Fruit fly (Drosophila melanogaster): ENCODE results near the gene SdicB.

Gene SdicB

DNA sequence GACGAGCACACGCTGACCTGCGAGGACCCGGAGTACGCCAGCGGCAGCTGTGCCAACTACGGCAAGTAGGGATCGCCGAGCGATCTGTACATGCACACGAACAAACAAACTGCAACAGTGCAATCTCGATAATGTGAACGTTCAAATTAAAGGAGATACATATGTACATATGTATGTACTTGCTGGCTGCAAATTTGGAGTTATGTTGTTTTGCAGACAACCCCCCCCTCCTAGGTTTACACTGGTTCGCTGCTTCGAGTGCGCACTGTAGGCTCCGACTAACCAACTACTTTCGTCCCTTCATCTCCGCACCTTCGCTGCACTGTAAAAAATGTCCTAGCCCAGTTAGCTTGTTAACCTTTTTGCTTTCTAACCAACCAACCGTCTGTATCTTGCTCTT is 38.3 kb upstream of the SdicB start:
- TF ChIP-seq kay (GFP tag; ENCODE audit: borderline replicate concordance) (no peak), Mnt (GFP tag; optimal IDR thresholded peaks at IDR 0.05) (no peak), CG7045 (GFP tag; optimal IDR thresholded peaks at IDR 0.05) (no peak), pad (GFP tag; optimal IDR thresholded peaks at IDR 0.05) (no peak), CG7101 (tag; optimal IDR thresholded peaks at IDR 0.05) (no peak), tj (GFP tag; optimal IDR thresholded peaks at IDR 0.05) (no peak), bab1 (GFP tag; optimal IDR thresholded peaks at IDR 0.05) (no peak), toe (GFP tag; optimal IDR thresholded peaks at IDR 0.05) (no peak), Crg-1 (GFP tag; optimal IDR thresholded peaks at IDR 0.05) (no peak), CG14711 (tag; optimal IDR thresholded peaks at IDR 0.05) (no peak), ovo (GFP tag; optimal IDR thresholded peaks at IDR 0.05) (no peak), CG5204 (GFP tag; optimal IDR thresholded peaks at IDR 0.05) (no peak), cic (GFP tag; optimal IDR thresholded peaks at IDR 0.05) (no peak), Clk (GFP tag; optimal IDR thresholded peaks at IDR 0.05) (no peak), Hr96 (GFP tag; optimal IDR thresholded peaks at IDR 0.05) (no peak), cnc (optimal IDR thresholded peaks at IDR 0.05) (no peak)

DNA sequence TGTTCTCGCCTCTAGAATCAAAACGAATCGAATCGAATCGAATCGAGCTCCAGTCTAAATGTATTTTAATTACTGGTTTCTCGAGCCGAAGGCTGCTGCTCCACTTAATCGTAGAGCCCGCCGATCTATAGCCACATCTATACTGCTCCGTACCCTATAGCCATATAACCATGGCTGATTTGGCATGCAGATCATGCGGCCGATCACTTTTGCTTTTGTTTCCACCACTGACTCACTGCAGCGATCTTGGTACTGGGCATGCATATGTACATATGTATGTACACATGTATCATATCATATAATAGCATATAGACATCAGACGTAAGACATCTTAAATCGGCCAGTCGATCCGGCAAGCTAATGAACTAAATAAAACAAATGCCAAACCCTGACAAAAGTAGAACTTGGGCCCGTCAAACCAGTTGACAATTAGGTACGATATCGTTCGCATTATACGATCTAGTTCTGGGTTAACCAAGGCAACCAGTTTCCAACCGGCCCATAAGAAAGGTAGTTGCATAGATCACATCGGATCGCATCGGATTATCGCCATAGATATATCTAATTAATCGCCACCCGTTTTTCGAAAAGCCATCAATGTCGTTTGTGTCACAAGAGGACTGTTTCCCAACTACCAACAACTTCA is 35.9 kb upstream of the SdicB start:
- no peak for TF ChIP-seq CG11617 (GFP tag; optimal IDR thresholded peaks at IDR 0.05)
- no peak for TF ChIP-seq Hr96 (GFP tag; optimal IDR thresholded peaks at IDR 0.05)
- TF ChIP-seq CG7101 (tag; optimal IDR thresholded peaks at IDR 0.05) = no peak
- TF ChIP-seq kay (GFP tag; ENCODE audit: borderline replicate concordance) = no peak
- TF ChIP-seq CG1620 (GFP tag; optimal IDR thresholded peaks at IDR 0.05) = no peak

DNA sequence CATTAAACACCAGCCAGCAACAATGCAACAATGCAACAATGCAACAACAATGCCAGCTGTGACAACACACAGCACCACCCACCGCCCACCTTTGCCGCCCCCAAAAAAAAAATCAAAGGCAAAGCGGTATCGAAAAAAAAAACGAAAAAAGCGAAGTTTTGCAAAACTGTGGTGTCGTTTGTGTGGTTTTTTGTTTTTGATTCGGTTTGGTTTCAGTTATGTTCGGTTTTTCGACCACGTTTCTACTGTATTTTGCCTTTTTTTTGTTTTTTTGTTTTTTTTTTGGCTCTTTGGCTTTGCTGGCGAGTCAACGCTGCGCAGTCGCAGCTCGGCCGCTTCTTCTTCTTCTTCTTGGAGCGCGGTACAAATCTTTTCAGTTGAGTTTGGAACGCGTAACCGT is 34.9 kb upstream of the SdicB start, which contains the start of gene Peritrophin-A:
Gene Peritrophin-A (plus strand): TSS at position 370 of the 400 bp plus-strand sequence.
- TF ChIP-seq tj (GFP tag; optimal IDR thresholded peaks at IDR 0.05) = no peak
- no peak for TF ChIP-seq kay (GFP tag; ENCODE audit: borderline replicate concordance)

DNA sequence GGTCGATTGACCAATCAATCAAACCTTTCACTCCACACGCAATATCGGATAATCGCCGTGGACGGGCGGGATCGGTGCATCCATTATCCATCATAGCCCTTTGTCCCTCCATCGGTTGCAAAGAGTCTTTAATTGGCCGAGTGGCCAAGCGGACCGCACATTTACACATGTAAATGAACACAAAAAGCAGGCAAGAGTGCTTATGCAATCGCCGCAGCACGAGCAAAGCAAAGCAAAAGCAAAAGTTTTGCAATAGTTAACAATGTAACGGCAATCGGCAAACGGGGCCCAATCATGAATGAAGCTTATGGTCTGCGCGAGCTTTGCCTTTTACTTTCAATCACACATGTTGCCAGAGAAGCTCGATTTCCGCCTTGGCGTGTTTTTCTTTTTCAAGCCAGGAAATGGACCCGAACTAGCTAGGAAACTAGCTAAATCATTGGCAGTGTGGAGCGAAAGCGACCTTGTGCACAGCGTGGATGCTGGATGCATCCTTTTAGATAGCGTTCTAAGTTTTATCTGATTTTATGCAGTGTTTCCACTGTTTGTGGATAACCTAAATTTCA is 34.0 kb upstream of the SdicB start:
- TF ChIP-seq CG33017 (tag; optimal IDR thresholded peaks at IDR 0.05) (no peak), pad (GFP tag; optimal IDR thresholded peaks at IDR 0.05) (no peak), bab1 (GFP tag; optimal IDR thresholded peaks at IDR 0.05) (no peak), Crg-1 (GFP tag; optimal IDR thresholded peaks at IDR 0.05) (no peak)

DNA sequence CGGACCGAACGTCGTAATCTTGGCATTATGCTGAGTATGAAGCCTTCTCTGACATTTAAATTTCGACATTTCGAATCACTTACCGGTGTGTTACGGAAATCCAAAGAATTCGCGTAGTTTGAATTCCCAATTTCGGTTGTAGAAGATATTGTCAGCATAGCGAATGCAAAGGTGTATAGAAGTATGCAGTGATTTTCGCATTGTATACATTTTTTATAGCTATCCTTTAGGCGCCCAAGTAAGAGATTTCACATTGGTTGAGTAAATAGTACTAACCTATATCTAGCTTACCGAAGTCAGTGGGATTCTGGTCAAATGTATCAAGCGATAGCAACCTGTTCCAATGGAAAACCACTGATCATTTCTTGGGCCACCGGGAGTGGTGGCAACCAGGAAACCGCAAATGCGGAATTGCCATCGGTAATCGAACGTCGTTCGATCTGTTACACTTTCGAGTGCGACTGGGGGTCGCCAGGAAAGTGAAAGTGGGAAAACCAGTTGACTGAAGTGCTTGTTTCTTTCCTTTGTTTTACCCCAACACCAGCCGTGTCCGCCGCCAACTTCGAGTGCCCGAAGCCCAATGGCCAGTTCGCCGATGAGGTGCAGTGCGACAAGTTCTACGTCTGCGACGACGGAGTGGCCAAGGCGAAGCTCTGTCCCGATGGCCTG is 31.2 kb upstream of the SdicB start:
- TF ChIP-seq CG12768 (GFP tag; optimal IDR thresholded peaks at IDR 0.05) = no peak
- no peak for TF ChIP-seq Hr96 (GFP tag; optimal IDR thresholded peaks at IDR 0.05)
- TF ChIP-seq pad (GFP tag; optimal IDR thresholded peaks at IDR 0.05) = no peak
- TF ChIP-seq Mnt (GFP tag; optimal IDR thresholded peaks at IDR 0.05) = no peak
- TF ChIP-seq CG11617 (GFP tag; optimal IDR thresholded peaks at IDR 0.05) = no peak
- TF ChIP-seq CG5204 (GFP tag; optimal IDR thresholded peaks at IDR 0.05) = no peak
- no peak for TF ChIP-seq CG1620 (GFP tag; optimal IDR thresholded peaks at IDR 0.05)
- no peak for TF ChIP-seq kay (GFP tag; ENCODE audit: borderline replicate concordance)
- no peak for TF ChIP-seq Crg-1 (GFP tag; optimal IDR thresholded peaks at IDR 0.05)
- no peak for TF ChIP-seq toe (GFP tag; optimal IDR thresholded peaks at IDR 0.05)
- TF ChIP-seq bab1 (GFP tag; optimal IDR thresholded peaks at IDR 0.05) = no peak
- no peak for TF ChIP-seq CG7045 (GFP tag; optimal IDR thresholded peaks at IDR 0.05)
- no peak for TF ChIP-seq CG14711 (tag; optimal IDR thresholded peaks at IDR 0.05)
- TF ChIP-seq Clk (GFP tag; optimal IDR thresholded peaks at IDR 0.05) = no peak
- no peak for TF ChIP-seq CG33017 (tag; optimal IDR thresholded peaks at IDR 0.05)
- TF ChIP-seq tj (GFP tag; optimal IDR thresholded peaks at IDR 0.05) = no peak
- no peak for TF ChIP-seq cnc (optimal IDR thresholded peaks at IDR 0.05)

DNA sequence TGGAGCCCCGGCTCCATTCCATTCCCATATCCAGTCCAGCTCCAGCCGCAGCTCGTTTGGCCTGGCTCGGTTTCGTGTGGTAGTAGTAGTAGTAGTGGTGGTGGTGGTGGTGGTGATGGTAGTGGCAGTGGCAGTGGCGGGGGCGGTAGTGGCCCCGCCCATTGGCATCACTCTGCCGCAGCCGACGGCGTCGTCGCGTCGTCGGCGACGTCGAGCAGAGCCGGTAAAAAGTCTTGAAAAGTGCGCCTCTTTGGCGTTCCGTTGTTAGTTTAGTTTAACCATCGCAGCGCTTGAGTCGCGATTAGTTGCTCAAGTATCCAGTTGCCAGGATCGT is 30.2 kb upstream of the SdicB start, which contains the start of gene obst-A:
Gene obst-A (plus strand): TSS at position 248 of the 334 bp plus-strand sequence.
- TF ChIP-seq pad (GFP tag; optimal IDR thresholded peaks at IDR 0.05) = no peak
- TF ChIP-seq cnc (optimal IDR thresholded peaks at IDR 0.05) = no peak
- no peak for TF ChIP-seq cic (GFP tag; optimal IDR thresholded peaks at IDR 0.05)
- no peak for TF ChIP-seq Mnt (GFP tag; optimal IDR thresholded peaks at IDR 0.05)
- no peak for TF ChIP-seq ovo (GFP tag; optimal IDR thresholded peaks at IDR 0.05)
- no peak for TF ChIP-seq Clk (GFP tag; optimal IDR thresholded peaks at IDR 0.05)
- TF ChIP-seq tj (GFP tag; optimal IDR thresholded peaks at IDR 0.05) = no peak
- no peak for TF ChIP-seq CG33017 (tag; optimal IDR thresholded peaks at IDR 0.05)
- TF ChIP-seq Hr96 (GFP tag; optimal IDR thresholded peaks at IDR 0.05) = no peak
- no peak for TF ChIP-seq CG5204 (GFP tag; optimal IDR thresholded peaks at IDR 0.05)
- no peak for TF ChIP-seq CG12768 (GFP tag; optimal IDR thresholded peaks at IDR 0.05)
- no peak for TF ChIP-seq CG14711 (tag; optimal IDR thresholded peaks at IDR 0.05)
- no peak for TF ChIP-seq CG11617 (GFP tag; optimal IDR thresholded peaks at IDR 0.05)
- TF ChIP-seq Crg-1 (GFP tag; optimal IDR thresholded peaks at IDR 0.05) = no peak
- no peak for TF ChIP-seq toe (GFP tag; optimal IDR thresholded peaks at IDR 0.05)
- no peak for TF ChIP-seq CG7045 (GFP tag; optimal IDR thresholded peaks at IDR 0.05)
- no peak for TF ChIP-seq CG7101 (tag; optimal IDR thresholded peaks at IDR 0.05)
- no peak for TF ChIP-seq kay (GFP tag; ENCODE audit: borderline replicate concordance)
- TF ChIP-seq bab1 (GFP tag; optimal IDR thresholded peaks at IDR 0.05) = no peak

All from whole organism, adult.